Fruit fly (Drosophila melanogaster): ENCODE data around the gene CG31465.
A peak's percentile ranks its signal among the peaks of the same experiment; 100 is the strongest.

The CG31465 gene

DNA sequence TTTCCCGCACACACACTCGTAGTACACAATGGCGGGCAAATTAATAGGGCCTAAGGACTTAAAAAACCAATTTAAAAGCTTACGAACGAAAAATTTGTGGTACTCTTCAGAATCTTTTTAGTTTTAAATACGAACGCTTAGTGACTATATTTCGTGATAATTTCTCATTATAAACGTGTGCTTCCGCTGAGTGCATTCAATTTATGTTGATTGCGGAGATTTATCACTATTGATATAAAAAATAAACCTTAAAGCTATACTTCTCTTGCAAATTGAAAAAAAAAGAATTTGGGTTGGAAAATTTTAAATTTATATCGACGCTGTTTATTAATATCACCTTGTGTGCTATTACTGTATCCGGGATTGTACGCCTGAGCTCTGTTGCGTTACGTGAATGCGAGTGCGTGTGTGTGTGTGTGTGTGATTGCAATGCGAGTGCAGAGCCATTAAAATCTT, 31.6 kb upstream of the CG31465 start (continued):
- TF ChIP-seq fd102C (GFP tag; optimal IDR thresholded peaks at IDR 0.05) (peak; percentile 12), vvl (GFP tag; IDR thresholded peaks at IDR 0.05) (no peak), Hand (GFP tag; optimal IDR thresholded peaks at IDR 0.05) (no peak), CG15514 (GFP tag; optimal IDR thresholded peaks at IDR 0.05) (peak; percentile 13), Fer2 (tag; optimal IDR thresholded peaks at IDR 0.05) (no peak), Hr3 (GFP tag; optimal IDR thresholded peaks at IDR 0.05) (peak; percentile 56), CG10321 (GFP tag; IDR thresholded peaks at IDR 0.05) (no peak), Adf1 (GFP tag; IDR thresholded peaks at IDR 0.05) (no peak), D19A (tag; optimal IDR thresholded peaks at IDR 0.05) (peak; percentile 78), hbn (GFP tag; IDR thresholded peaks at IDR 0.05; ENCODE audit: partially characterized antibody) (no peak), slbo (GFP tag; IDR thresholded peaks at IDR 0.05) (peak; percentile 37), CTCF (GFP tag; optimal IDR thresholded peaks at IDR 0.05) (peak; percentile 37), CG1233 (GFP tag; optimal IDR thresholded peaks at IDR 0.05) (peak; percentile 76), CG13123 (GFP tag; optimal IDR thresholded peaks at IDR 0.05) (peak; percentile 28), CG7963 (GFP tag; IDR thresholded peaks at IDR 0.05; ENCODE audit: partially characterized antibody) (no peak), CG11456 (GFP tag; IDR thresholded peaks at IDR 0.05) (no peak), Hmx (GFP tag; optimal IDR thresholded peaks at IDR 0.05) (peak; percentile 36), nom (GFP tag; optimal IDR thresholded peaks at IDR 0.05) (peak; percentile 90), dysf (GFP tag; IDR thresholded peaks at IDR 0.05) (peak; percentile 63), sob (GFP tag; IDR thresholded peaks at IDR 0.05) (peak; percentile 37; the same call in 1 of the 2 replicates), wdn (GFP tag; IDR thresholded peaks at IDR 0.05) (no peak), CG4328 (GFP tag; optimal IDR thresholded peaks at IDR 0.05) (peak; percentile 27), Atf3 (GFP tag; optimal IDR thresholded peaks at IDR 0.05) (peak; percentile 16), sisA (GFP tag; IDR thresholded peaks at IDR 0.05) (peak; percentile 62), Bgb (GFP tag; IDR thresholded peaks at IDR 0.05; ENCODE audit: partially characterized antibody) (no peak), CG8478 (optimal IDR thresholded peaks at IDR 0.05) (no peak), CG12769 (tag; optimal IDR thresholded peaks at IDR 0.05) (no peak), rib (GFP tag; IDR thresholded peaks at IDR 0.05) (no peak), tll (GFP tag; optimal IDR thresholded peaks at IDR 0.05) (no peak), ase (GFP tag; IDR thresholded peaks at IDR 0.05) (0 out of 3 replicates have a peak, but pooled peaks have one; percentile 26), Ptx1 (GFP tag; IDR thresholded peaks at IDR 0.05) (peak; percentile 52), CG11504 (tag; optimal IDR thresholded peaks at IDR 0.05) (peak; percentile 87), Side (GFP tag; optimal IDR thresholded peaks at IDR 0.05) (peak; percentile 56), Dad (GFP tag; optimal IDR thresholded peaks at IDR 0.05) (peak; percentile 27), CkIIα-i1 (GFP tag; IDR thresholded peaks at IDR 0.05) (no peak), CG3281 (GFP tag; optimal IDR thresholded peaks at IDR 0.05) (peak; percentile 55), CG12155 (GFP tag; optimal IDR thresholded peaks at IDR 0.05) (peak; percentile 30), prd (optimal IDR thresholded peaks at IDR 0.05) (no peak), prd (GFP tag; IDR thresholded peaks at IDR 0.05) (no peak; the same call in 1 of the 3 replicates), HLH3B (GFP tag; IDR thresholded peaks at IDR 0.05) (peak; percentile 52; the same call in 1 of the 2 replicates), Bteb2 (GFP tag; optimal IDR thresholded peaks at IDR 0.05) (peak; percentile 14), da (GFP tag; optimal IDR thresholded peaks at IDR 0.05) (no peak), kni (GFP tag; optimal IDR thresholded peaks at IDR 0.05) (peak; percentile 3), gem (tag; optimal IDR thresholded peaks at IDR 0.05) (peak; percentile 86), tup (GFP tag; optimal IDR thresholded peaks at IDR 0.05) (no peak), CG17361 (GFP tag; IDR thresholded peaks at IDR 0.05) (peak; percentile 86), ERR (GFP tag; optimal IDR thresholded peaks at IDR 0.05) (no peak), pho (GFP tag; optimal IDR thresholded peaks at IDR 0.05) (peak; percentile 37), CG18011 (GFP tag; optimal IDR thresholded peaks at IDR 0.05) (peak; percentile 11), CG12659 (GFP tag; optimal IDR thresholded peaks at IDR 0.05) (peak; percentile 69), tio (GFP tag; optimal IDR thresholded peaks at IDR 0.05) (peak; percentile 80), CG7786 (GFP tag; optimal IDR thresholded peaks at IDR 0.05) (peak; percentile 42)
